Worm (Caenorhabditis elegans) whole organism, L4 larva: ENCODE results near the gene F13H10.1.
A peak's percentile ranks its signal among the peaks of the same experiment; 100 is the strongest.

Experiments used
- T26A8.4 ChIP-seq: fragments of 200-800 bp; sonication (Bioruptor generic); IDR thresholded peaks from 2 replicates; pipeline ENCODE4 v1.3.6; 2022; ENCODE audit warnings: missing genetic modification characterization, missing compliant biosample characterization
- Y48G9A.11 ChIP-seq: fragments of 200-800 bp; sonication (Bioruptor generic); IDR thresholded peaks from 2 replicates; pipeline ENCODE4 v1.3.6; 2022; ENCODE audit warnings: missing genetic modification reagents, missing genetic modification characterization, missing compliant biosample characterization
- ZK337.2 ChIP-seq: fragments of 200-800 bp; sonication (Bioruptor generic); IDR thresholded peaks from 2 replicates; pipeline ENCODE4 v1.3.6; 2022; ENCODE audit warnings: missing genetic modification reagents, missing genetic modification characterization, missing compliant biosample characterization
- aha-1 ChIP-seq: fragments of 150-350 bp; peaks from one replicate; lab custom pipeline; 2014; ENCODE audit warnings: missing biosample characterization, missing genetic modification characterization
- aly-2 ChIP-seq: sonication (generic microtip); optimal IDR thresholded peaks from 2 replicates; lab custom pipeline; 2018; ENCODE audit warnings: missing biosample characterization, missing genetic modification characterization
- ama-1 ChIP-seq: fragments of 150-350 bp; optimal IDR thresholded peaks from 2 replicates; lab custom pipeline; 2014; ENCODE audit warnings: inconsistent platforms, mixed read lengths
- attf-4 ChIP-seq: sonication (generic microtip); optimal IDR thresholded peaks from 3 replicates; lab custom pipeline; 2017; ENCODE audit warnings: missing biosample characterization, missing genetic modification characterization
- ceh-44 ChIP-seq: fragments of 200-800 bp; sonication (Bioruptor generic); IDR thresholded peaks from 2 replicates; pipeline ENCODE4 v1.3.6; 2022; ENCODE audit warnings: missing genetic modification reagents, missing genetic modification characterization, missing compliant biosample characterization
- ces-1 ChIP-seq: fragments of 150-350 bp; sonication (generic microtip); optimal IDR thresholded peaks from 4 replicates; lab custom pipeline; 2014; ENCODE audit warnings: missing biosample characterization, missing genetic modification reagents, missing genetic modification characterization
- ctbp-1 ChIP-seq: fragments of 200-800 bp; sonication (Bioruptor generic); IDR thresholded peaks from 2 replicates; pipeline ENCODE4 v1.3.6; 2022; ENCODE audit warnings: missing genetic modification reagents, missing genetic modification characterization, missing compliant biosample characterization
- daf-16 ChIP-seq, 3 experiments: sonication (generic microtip); optimal IDR thresholded peaks; 2 replicates each; lab custom pipeline; 2016 to 2017; ENCODE audit warnings: missing genetic modification characterization in 3 of 3, missing genetic modification reagents in 3 of 3, mild to moderate bottlenecking in 2 of 3, missing compliant biosample characterization in 2 of 3, missing biosample characterization in 1 of 3, moderate library complexity in 1 of 3
- daf-8 ChIP-seq: fragments of 200-800 bp; sonication (Bioruptor generic); IDR thresholded peaks from 2 replicates; pipeline ENCODE4 v1.3.6; 2022; ENCODE audit warnings: missing genetic modification characterization, missing compliant biosample characterization
- dmd-6 ChIP-seq: fragments of 200-800 bp; sonication (Bioruptor generic); IDR thresholded peaks from 2 replicates; pipeline ENCODE4 v1.3.6; 2022; ENCODE audit warnings: missing genetic modification reagents, missing genetic modification characterization, missing compliant biosample characterization
- dve-1 ChIP-seq: sonication (generic microtip); optimal IDR thresholded peaks from 2 replicates; lab custom pipeline; 2017; ENCODE audit warnings: antibody characterized with exemption, mild to moderate bottlenecking, missing genetic modification characterization, missing compliant biosample characterization; ENCODE audit not compliant: insufficient read depth
- egl-27 ChIP-seq: sonication (generic microtip); optimal IDR thresholded peaks from 3 replicates; lab custom pipeline; 2017; ENCODE audit warnings: missing biosample characterization, missing genetic modification reagents, missing genetic modification characterization
- fkh-10 ChIP-seq: fragments of 150-350 bp; optimal IDR thresholded peaks from 2 replicates; lab custom pipeline; 2014; ENCODE audit warnings: missing biosample characterization, missing genetic modification reagents, missing genetic modification characterization
- hlh-11 ChIP-seq: fragments of 200-800 bp; sonication (Bioruptor generic); optimal IDR thresholded peaks from 2 replicates; lab custom pipeline; 2018; ENCODE audit warnings: mild to moderate bottlenecking, missing genetic modification characterization, missing compliant biosample characterization
- hlh-30 ChIP-seq: sonication (generic microtip); optimal IDR thresholded peaks from 2 replicates; lab custom pipeline; 2017; ENCODE audit warnings: antibody characterized with exemption, mild to moderate bottlenecking, missing genetic modification characterization, missing compliant biosample characterization; ENCODE audit not compliant: insufficient read depth
- lin-1 ChIP-seq: fragments of 200-800 bp; sonication (Bioruptor generic); IDR thresholded peaks from 2 replicates; pipeline ENCODE4 v1.3.6; 2022; ENCODE audit warnings: missing genetic modification reagents, missing genetic modification characterization, missing compliant biosample characterization
- lin-38 ChIP-seq: fragments of 200-800 bp; sonication (Bioruptor generic); IDR thresholded peaks from 2 replicates; pipeline ENCODE4 v1.3.6; 2022; ENCODE audit warnings: missing genetic modification reagents, missing genetic modification characterization, missing compliant biosample characterization
- lsy-2 ChIP-seq, 2 experiments: fragments of 150-350 bp in 1 of 2; sonication (generic microtip) in 1 of 2; optimal IDR thresholded peaks; 2 replicates each; lab custom pipeline; 2014 to 2017; ENCODE audit warnings: missing biosample characterization in 2 of 2, missing genetic modification characterization in 2 of 2
- mdl-1 ChIP-seq, 2 experiments: fragments of 150-350 bp in 1 of 2; sonication (generic microtip) in 1 of 2; optimal IDR thresholded peaks; 2 replicates each; lab custom pipeline; 2014 to 2017; ENCODE audit warnings: missing biosample characterization in 2 of 2, missing genetic modification characterization in 2 of 2
- mep-1 ChIP-seq: fragments of 150-350 bp; sonication (generic microtip); optimal IDR thresholded peaks from 3 replicates; lab custom pipeline; 2014; ENCODE audit warnings: missing biosample characterization, missing genetic modification characterization
- mes-2 ChIP-seq: sonication (generic microtip); optimal IDR thresholded peaks from 2 replicates; lab custom pipeline; 2016; ENCODE audit warnings: missing genotype, mild to moderate bottlenecking, missing genetic modification characterization, missing compliant biosample characterization; ENCODE audit not compliant: poor library complexity, severe bottlenecking
- mxl-3 ChIP-seq: fragments of 200-800 bp; sonication (Bioruptor generic); optimal IDR thresholded peaks from 2 replicates; lab custom pipeline; 2018; ENCODE audit warnings: mild to moderate bottlenecking, missing genetic modification characterization, missing compliant biosample characterization
- nhr-10 ChIP-seq: fragments of 150-350 bp; optimal IDR thresholded peaks from 2 replicates; lab custom pipeline; 2014; ENCODE audit warnings: missing biosample characterization, missing genetic modification characterization
- nhr-25 ChIP-seq: sonication (generic microtip); optimal IDR thresholded peaks from 2 replicates; lab custom pipeline; 2017; ENCODE audit warnings: missing genetic modification characterization, mild to moderate bottlenecking, missing compliant biosample characterization, antibody characterized with exemption, moderate library complexity, borderline replicate concordance; ENCODE audit not compliant: insufficient read depth
- nhr-28 ChIP-seq: fragments of 150-350 bp; optimal IDR thresholded peaks from 2 replicates; lab custom pipeline; 2014; ENCODE audit warnings: missing biosample characterization, missing genetic modification characterization
- nhr-77 ChIP-seq: fragments of 150-350 bp; optimal IDR thresholded peaks from 2 replicates; lab custom pipeline; 2014; ENCODE audit warnings: missing biosample characterization, missing genetic modification characterization
- pha-4 ChIP-seq, 2 experiments: fragments of 150-350 bp in 1 of 2; fragments of 200-800 bp in 1 of 2; sonication (Bioruptor generic) in 1 of 2; IDR thresholded peaks in 1 of 2; optimal IDR thresholded peaks in 1 of 2; 2 replicates each; pipeline versions ENCODE4 v1.3.6 to Lab custom; 2014 to 2022; ENCODE audit warnings: missing genetic modification characterization in 2 of 2, missing genetic modification reagents in 2 of 2, missing biosample characterization in 1 of 2, missing compliant biosample characterization in 1 of 2
- php-3 ChIP-seq: fragments of 200-800 bp; sonication (Bioruptor generic); IDR thresholded peaks from 2 replicates; pipeline ENCODE4 v1.3.6; 2022; ENCODE audit warnings: missing genetic modification reagents, missing genetic modification characterization, missing compliant biosample characterization
- pqm-1 ChIP-seq: sonication (generic microtip); optimal IDR thresholded peaks from 2 replicates; lab custom pipeline; 2017; ENCODE audit warnings: missing biosample characterization, missing genetic modification characterization
- snpc-1.2 ChIP-seq: fragments of 200-800 bp; sonication (Bioruptor generic); IDR thresholded peaks from 2 replicates; pipeline ENCODE4 v1.3.6; 2022; ENCODE audit warnings: missing genetic modification reagents, missing genetic modification characterization, missing compliant biosample characterization
- spr-3 ChIP-seq: fragments of 200-800 bp; sonication (Bioruptor generic); optimal IDR thresholded peaks from 2 replicates; lab custom pipeline; 2018; ENCODE audit warnings: mild to moderate bottlenecking, missing genetic modification characterization, missing compliant biosample characterization
- tag-97 ChIP-seq: fragments of 200-800 bp; sonication (Bioruptor generic); IDR thresholded peaks from 2 replicates; pipeline ENCODE4 v1.3.6; 2022; ENCODE audit warnings: missing genetic modification characterization, missing compliant biosample characterization
- tra-1 ChIP-seq: fragments of 200-800 bp; sonication (Bioruptor generic); IDR thresholded peaks from 2 replicates; pipeline ENCODE4 v1.3.6; 2022; ENCODE audit warnings: missing genetic modification reagents, missing genetic modification characterization, missing compliant biosample characterization
- unc-39 ChIP-seq: sonication (generic microtip); optimal IDR thresholded peaks from 2 replicates; lab custom pipeline; 2017; ENCODE audit warnings: missing biosample characterization, missing genetic modification characterization
- zip-2 ChIP-seq: fragments of 150-350 bp; optimal IDR thresholded peaks from 2 replicates; lab custom pipeline; 2014; ENCODE audit warnings: missing biosample characterization, missing genetic modification characterization
- ztf-11 ChIP-seq: fragments of 150-350 bp; optimal IDR thresholded peaks from 2 replicates; lab custom pipeline; 2014; ENCODE audit warnings: missing biosample characterization, missing genetic modification characterization
- ztf-7 ChIP-seq: fragments of 150-350 bp; optimal IDR thresholded peaks from 2 replicates; lab custom pipeline; 2014; ENCODE audit warnings: missing biosample characterization, missing genetic modification characterization

The F13H10.1 gene

DNA sequence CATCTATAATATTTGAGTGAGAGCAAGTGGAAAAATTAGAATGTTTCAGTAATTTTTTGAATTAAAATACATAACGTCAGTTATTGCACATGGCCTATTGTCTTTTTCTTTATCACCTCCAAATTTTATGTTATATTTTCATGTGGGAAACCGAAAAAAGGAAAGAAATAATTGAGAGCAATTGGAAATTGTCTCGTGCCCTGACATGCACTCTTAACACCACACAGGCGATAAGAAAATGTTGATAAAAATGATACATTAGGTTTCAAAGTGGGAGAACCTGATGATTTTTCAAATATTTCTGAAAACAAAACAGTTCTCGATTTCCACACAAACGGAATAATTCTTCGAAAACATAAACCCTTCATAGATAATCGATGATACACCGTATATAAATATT is 11.5 kb downstream of the F13H10.1 start, which contains the start of gene F13H10.3 (continued):
- TF ChIP-seq attf-4 (tag; lab: Kevin White, UChicago) (no peak), T26A8.4 (GFP tag; lab: Robert Waterston, UW) (no peak), ceh-44 (GFP tag; lab: Robert Waterston, UW) (no peak), tra-1 (GFP tag; lab: Robert Waterston, UW) (0 out of 2 replicates have a peak, but pooled peaks have one; percentile 16), zip-2 (tag; lab: Kevin White, UChicago) (no peak), ZK337.2 (GFP tag; lab: Robert Waterston, UW) (no peak), daf-16 (GFP tag; optimal IDR thresholded peaks at IDR 0.05; lab: Kevin White, UChicago) (no peak), daf-16 (tag; optimal IDR thresholded peaks at IDR 0.05; lab: Kevin White, UChicago) (peak; percentile 75)

DNA sequence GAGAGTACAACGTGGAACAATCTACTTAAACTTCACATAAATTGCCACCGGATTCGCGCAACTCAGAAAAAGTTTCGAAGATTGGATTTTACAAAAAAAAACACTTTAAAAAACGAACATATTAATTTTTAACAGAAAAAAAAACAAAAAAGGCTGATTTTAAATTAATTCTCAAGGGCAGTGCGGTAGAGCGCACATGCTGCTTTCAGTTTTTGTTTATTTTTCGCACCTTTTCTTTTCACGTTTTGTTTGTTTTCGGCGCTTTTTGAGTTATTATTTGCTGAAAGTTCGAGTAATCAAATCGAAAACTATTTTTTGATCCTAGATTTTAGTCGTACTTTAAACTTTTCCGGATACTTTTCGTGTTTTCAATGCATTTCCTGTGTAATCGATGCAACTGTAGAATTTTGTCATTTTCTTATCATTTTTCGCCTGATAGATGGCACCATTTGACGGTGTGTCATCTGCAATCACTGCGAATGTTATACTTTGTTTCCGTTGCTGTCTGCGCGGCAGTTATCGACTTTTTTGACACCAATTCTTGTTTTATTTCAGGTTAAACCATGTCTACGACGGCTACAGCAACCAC is 15.7 kb downstream of the F13H10.1 start, which contains the start of gene F13H10.8:
Gene F13H10.8, plus strand, starts transcription at position 556 of the 589 bp plus-strand sequence.
- TF ChIP-seq dmd-6 (GFP tag; lab: Robert Waterston, UW) (peak; percentile 76), pqm-1 (peak; percentile 58), egl-27 (tag; lab: Kevin White, UChicago) (no peak), lsy-2 (tag; optimal IDR thresholded peaks at IDR 0.05; lab: Kevin White, UChicago) (peak in 1 of 2 experiments; percentile 38), ztf-11 (tag; lab: Kevin White, UChicago) (no peak), ces-1 (GFP tag; lab: Kevin White, UChicago) (no peak), hlh-30 (tag; lab: Kevin White, UChicago) (peak; percentile 30), aly-2 (tag; lab: Kevin White, UChicago) (no peak), mxl-3 (peak; percentile 7), tag-97 (GFP tag; lab: Robert Waterston, UW) (no peak), unc-39 (no peak), hlh-11 (tag; lab: Kevin White, UChicago) (peak; percentile 69), lin-1 (0 out of 2 replicates have a peak, but pooled peaks have one; percentile 51), nhr-28 (tag; lab: Kevin White, UChicago) (peak; percentile 69), mes-2 (tag; lab: Kevin White, UChicago) (peak; percentile 32), nhr-77 (tag; lab: Kevin White, UChicago) (peak; percentile 3), daf-16 (GFP tag; optimal IDR thresholded peaks at IDR 0.05; lab: Kevin White, UChicago) (no peak), daf-16 (tag; optimal IDR thresholded peaks at IDR 0.05; lab: Kevin White, UChicago) (peak; percentile 66), nhr-10 (tag; lab: Kevin White, UChicago) (no peak), mdl-1 (tag; optimal IDR thresholded peaks at IDR 0.05; lab: Kevin White, UChicago) (peak in 1 of 2 experiments; percentile 44), pha-4 (GFP tag; IDR thresholded peaks at IDR 0.05; lab: Robert Waterston, UW) (0 out of 2 replicates have a peak, but pooled peaks have one; percentile 8), pha-4 (tag; optimal IDR thresholded peaks at IDR 0.05; lab: Kevin White, UChicago) (peak; percentile 85), fkh-10 (no peak), ztf-7 (no peak), php-3 (GFP tag; lab: Robert Waterston, UW) (peak; percentile 47; the same call in 1 of the 2 replicates), ctbp-1 (no peak), dve-1 (tag; lab: Kevin White, UChicago) (peak; percentile 66), Y48G9A.11 (no peak), lin-38 (GFP tag; lab: Robert Waterston, UW) (peak; percentile 92), ama-1 (lab: Kevin White, UChicago) (no peak), daf-8 (GFP tag; lab: Robert Waterston, UW) (no peak), spr-3 (GFP tag; lab: Kevin White, UChicago) (no peak), snpc-1.2 (GFP tag; lab: Robert Waterston, UW) (no peak), mep-1 (tag; lab: Kevin White, UChicago) (peak; percentile 21), nhr-25 (no peak), aha-1 (tag; lab: Kevin White, UChicago) (no peak)
